Fruit fly (Drosophila melanogaster): ENCODE measurements around the gene CG5235.
A peak's percentile ranks its signal among the peaks of the same experiment; 100 is the strongest.

CG5235 gene

DNA sequence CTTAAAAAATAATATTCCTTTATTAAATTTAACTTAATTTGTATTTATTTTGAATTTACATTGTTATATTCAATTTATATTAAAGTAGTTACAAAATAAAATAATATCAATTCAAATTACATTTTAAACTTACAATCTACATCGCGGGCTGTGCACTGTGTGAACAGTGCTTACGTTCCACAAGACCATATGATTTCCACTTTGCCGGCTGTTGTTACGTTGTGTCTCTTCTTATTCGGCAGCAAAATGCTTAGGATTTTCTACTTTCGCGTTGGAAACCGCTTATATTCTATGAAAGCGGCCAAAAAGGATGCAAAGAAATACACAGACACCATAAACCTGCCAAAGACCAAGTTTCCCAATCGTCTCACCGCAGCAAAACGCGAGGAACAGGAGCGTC is 9.9 kb upstream of the CG5235 start, which contains the start of gene IleRS-m:
Gene IleRS-m, plus strand, starts transcription at position 222 of the 400 bp plus-strand sequence.
- no peak for TF ChIP-seq noc (tag; optimal IDR thresholded peaks at IDR 0.05)

DNA sequence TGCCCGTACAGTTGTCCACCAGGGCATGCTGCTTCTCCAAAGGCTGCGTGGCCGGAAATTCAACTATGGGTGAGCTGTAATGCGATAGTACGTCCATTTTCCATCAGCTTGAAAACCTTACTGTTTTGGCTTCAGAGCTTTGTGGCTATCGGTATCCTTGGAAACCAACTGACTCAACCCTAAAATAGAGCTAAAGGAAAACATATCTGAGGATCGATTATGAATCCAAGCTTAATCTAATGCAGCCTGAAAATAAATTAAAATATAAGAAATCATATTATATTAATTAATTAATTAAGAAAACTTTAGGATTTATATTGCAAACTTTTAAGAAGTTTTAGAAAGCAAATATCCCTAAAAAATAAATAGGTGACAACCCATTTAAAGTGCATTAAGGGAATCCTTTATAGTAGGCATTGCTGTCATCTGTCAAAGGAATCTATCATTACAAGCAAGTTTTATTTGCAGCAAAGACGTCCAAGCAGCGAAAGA is 7.2 kb upstream of the CG5235 start, which contains the start of the genes CG13074 and ATPsynbetaL:
Gene CG13074, minus strand, starts transcription at position 101 of the 492 bp plus-strand sequence.
Gene ATPsynbetaL, plus strand, starts transcription at position 442 of the 492 bp plus-strand sequence.
- TF ChIP-seq noc (tag; optimal IDR thresholded peaks at IDR 0.05), result no peak

DNA sequence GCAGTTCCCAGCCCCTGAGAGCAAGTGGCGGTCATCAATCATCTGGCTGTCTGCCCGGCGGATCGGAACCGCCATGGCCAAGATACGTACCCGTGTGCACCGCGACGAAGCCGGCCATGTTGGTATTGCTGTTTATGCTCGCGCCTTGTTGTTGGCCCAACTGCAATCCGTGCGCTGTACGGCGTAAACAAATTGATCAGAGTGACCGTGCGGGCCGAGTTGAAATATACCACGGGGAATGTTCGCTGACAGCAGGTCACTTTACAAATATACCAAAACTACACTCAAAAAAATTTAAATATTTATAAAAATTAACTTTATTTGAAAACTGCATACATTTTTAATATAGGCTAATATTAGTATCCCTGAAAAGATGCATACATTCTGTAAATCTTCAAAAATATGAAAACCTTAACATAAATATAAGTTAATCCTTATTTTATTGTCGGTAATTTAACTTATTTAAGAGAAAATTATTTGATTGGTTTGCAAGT is 2.8 kb downstream of the CG5235 start, which contains the start of gene Tasp1:
Gene Tasp1, minus strand, starts transcription at position 203 of the 494 bp plus-strand sequence.
- no peak for TF ChIP-seq noc (tag; optimal IDR thresholded peaks at IDR 0.05)

- no peak for TF ChIP-seq noc (tag; optimal IDR thresholded peaks at IDR 0.05)
Observed at dm6 chr3L:16083693-16084092, 6.5 kb downstream of the CG5235 start, which contains the start of gene CG13075. Gene CG13075 (plus strand): TSS chr3L:16083993.

dm6 chr3L:16082251-16082650 is 7.9 kb downstream of the CG5235 start, which contains the start of gene CG33258:
Gene CG33258 (plus strand): TSS chr3L:16082551.
- no peak for TF ChIP-seq noc (tag; optimal IDR thresholded peaks at IDR 0.05)

DNA sequence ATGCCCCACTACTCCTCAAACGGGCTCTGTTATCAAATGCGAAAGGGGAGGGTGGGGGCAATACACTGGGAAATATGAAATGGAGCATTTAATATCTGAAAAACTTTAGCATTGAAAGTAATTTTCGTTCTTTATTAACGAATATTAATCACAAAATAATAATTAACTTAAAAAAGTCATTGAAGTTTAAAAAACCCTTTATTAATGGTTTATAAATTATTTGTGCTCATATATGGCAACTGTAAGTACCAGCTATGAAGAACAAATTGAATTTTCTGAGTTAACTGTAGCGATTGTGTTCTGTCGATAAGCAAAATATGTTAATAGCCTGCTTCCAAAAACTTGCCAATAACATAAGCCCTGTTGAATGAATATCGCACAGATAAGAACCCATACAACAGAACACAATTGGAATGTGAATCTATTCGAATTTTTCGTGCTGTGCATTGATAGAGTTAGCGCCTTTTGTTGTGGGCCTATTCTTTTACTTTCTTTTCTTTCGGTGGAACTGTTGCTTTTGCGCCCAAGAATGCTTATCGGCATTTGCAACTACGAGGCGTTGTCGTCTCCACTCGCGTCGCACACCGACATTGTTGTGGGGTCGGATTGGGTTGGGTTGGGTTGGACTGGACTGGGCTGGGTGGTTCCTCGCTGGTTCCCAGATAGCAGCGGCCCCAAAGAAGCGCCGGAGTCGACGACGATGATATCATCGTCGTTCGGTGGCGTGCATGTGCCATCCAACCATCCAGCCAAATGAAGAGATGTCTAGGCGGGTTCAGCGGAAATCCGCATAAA is 29.2 kb downstream of the CG5235 start:
- TF ChIP-seq noc (tag; optimal IDR thresholded peaks at IDR 0.05), result peak; percentile 89

DNA sequence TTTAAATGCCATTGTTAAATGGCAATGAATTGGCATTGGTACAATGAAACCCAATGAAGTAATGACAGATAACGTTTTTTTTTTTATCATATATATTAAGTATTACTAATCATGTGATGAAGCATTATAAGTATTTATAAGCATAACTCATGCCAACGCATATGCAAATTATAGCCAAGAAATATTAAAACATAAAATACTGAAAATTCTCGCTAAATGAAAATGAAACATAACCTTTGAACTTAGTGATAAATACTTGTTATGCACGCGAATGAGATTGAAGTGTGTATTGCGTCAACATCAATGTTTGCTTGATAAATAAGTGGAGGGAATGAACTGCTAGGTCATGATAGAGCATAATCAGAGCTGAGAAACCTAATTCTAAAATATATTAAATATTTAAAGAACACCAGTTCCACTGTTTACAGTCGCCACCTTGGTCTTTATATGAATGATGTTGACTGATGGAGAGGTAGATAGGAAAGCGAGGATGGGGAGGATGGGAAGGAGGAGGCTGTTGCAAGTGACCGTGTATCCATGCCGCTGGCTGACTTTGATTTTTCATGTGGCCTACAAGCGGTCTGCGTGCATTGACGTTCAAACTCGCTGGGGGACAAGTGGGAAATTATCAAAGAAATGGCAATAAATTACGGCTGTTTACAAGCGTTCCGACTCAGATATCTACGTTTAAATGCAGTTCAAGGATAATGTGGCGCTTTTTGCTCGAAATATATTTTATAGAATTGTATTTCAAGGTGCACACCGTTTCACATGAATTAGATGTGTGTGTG is 33.9 kb downstream of the CG5235 start:
- no peak for TF ChIP-seq noc (tag; optimal IDR thresholded peaks at IDR 0.05)

DNA sequence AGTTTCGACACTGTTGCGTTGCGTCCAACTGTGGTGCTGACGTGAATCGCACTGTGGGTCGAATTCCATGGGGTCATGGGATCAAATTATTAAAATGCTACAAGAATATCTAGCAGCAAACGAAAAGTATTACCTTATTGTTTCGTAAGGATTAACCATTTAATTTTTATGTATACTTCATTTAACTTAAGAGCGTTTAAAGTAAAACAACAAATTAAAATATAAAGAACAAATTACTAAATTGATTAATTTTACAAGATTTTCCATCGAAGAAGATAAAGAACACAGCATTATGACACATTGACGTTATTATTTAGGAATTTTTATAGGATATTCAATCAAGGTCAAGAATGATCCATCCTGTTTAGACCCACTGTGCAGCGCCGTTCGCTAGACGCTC is 36.1 kb downstream of the CG5235 start:
- peak; percentile 32 for TF ChIP-seq noc (tag; optimal IDR thresholded peaks at IDR 0.05)

dm6 chr3L:16053026-16053556 is 37.1 kb downstream of the CG5235 start:
- TF ChIP-seq noc (tag; optimal IDR thresholded peaks at IDR 0.05), result no peak

DNA sequence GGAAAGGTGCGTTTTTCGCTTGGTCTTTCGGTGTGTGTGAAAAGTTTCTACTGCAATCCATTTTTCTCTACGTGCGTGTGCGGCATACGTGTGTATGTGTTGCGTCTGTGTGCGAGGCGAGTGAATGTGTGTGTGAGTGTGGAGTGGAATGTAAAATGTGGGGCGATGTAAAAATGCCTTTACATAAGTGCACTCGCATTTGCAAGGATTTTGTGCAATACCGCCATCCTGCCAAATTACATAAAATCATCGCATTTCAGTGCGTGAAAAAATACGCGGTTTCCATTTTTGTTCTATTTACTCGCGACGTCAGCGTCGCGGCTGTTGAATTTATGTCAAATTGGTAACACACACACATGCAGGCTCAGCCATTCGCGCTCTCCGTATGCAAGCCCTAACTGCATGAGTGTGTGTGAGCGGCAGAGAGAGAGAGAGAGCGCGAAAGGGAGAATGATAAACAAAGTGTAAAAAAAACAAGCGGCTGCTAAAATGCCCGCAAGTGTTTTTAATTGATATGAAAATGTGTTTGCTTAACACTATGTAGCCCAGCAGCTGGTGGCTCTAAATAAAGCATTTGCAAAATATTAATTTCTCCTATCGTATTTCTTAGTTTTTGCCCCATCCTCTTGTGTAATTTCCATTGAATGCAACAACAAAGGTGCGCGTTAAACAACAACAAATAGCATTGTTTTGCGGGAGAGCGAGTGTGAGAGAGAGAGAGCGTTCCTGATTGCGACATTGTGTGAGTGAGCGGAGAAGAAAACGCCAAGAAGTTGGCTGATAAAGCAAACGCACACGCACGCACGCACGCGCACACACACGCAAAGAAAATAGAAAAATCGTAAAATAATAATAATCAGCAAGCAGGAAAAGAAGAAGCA is 37.8 kb downstream of the CG5235 start:
- no peak for TF ChIP-seq noc (tag; optimal IDR thresholded peaks at IDR 0.05)

dm6 chr3L:16051719-16052122 is 38.5 kb downstream of the CG5235 start, which contains the start of gene Mbs:
Gene Mbs (plus strand): TSS chr3L:16051959.
- TF ChIP-seq noc (tag; optimal IDR thresholded peaks at IDR 0.05), result peak; percentile 37

- TF ChIP-seq noc (tag; optimal IDR thresholded peaks at IDR 0.05), result no peak
Observed at dm6 chr3L:16050887-16051258, 39.3 kb downstream of the CG5235 start, which contains the start of gene Diap1. Gene Diap1 (minus strand): TSS chr3L:16051034.

dm6 chr3L:16049955-16050886 is 40.0 kb downstream of the CG5235 start:
- peak; percentile 63 for TF ChIP-seq noc (tag; optimal IDR thresholded peaks at IDR 0.05)
